Worm (Caenorhabditis elegans) whole organism, mixed stage, embryonic: ENCODE measurements around the gene msp-63.

Experiments
- ceh-43 ChIP-seq: fragments of 200-800 bp; sonication (Bioruptor generic); optimal IDR thresholded peaks from 2 replicates; lab custom pipeline; 2018; ENCODE audit warnings: mild to moderate bottlenecking, missing genetic modification characterization, moderate library complexity, missing compliant biosample characterization
- ces-1 ChIP-seq: fragments of 150-350 bp; optimal IDR thresholded peaks from 2 replicates; lab custom pipeline; 2014; ENCODE audit warnings: missing biosample characterization, missing genetic modification reagents, missing genetic modification characterization
- elt-1 ChIP-seq: sonication (generic microtip); optimal IDR thresholded peaks from 2 replicates; lab custom pipeline; 2017; ENCODE audit warnings: missing genetic modification characterization, mild to moderate bottlenecking, missing compliant biosample characterization, antibody characterized with exemption, moderate library complexity, borderline replicate concordance; ENCODE audit not compliant: insufficient read depth
- elt-3 ChIP-seq: fragments of 150-350 bp; optimal IDR thresholded peaks from 2 replicates; lab custom pipeline; 2014; ENCODE audit warnings: missing biosample characterization, missing genetic modification characterization
- flh-1 ChIP-seq: fragments of 200-800 bp; sonication (Bioruptor generic); optimal IDR thresholded peaks from 2 replicates; lab custom pipeline; 2018; ENCODE audit warnings: mild to moderate bottlenecking, missing genetic modification characterization, moderate library complexity, missing compliant biosample characterization
- mab-5 ChIP-seq: fragments of 150-350 bp; optimal IDR thresholded peaks from 2 replicates; lab custom pipeline; 2014; ENCODE audit warnings: missing biosample characterization, missing genetic modification characterization
- nhr-76 ChIP-seq: sonication (generic microtip); optimal IDR thresholded peaks from 2 replicates; lab custom pipeline; 2017; ENCODE audit warnings: missing biosample characterization, missing genetic modification characterization
- pha-4 ChIP-seq: fragments of 150-350 bp; optimal IDR thresholded peaks from 2 replicates; lab custom pipeline; 2018; ENCODE audit warnings: missing biosample characterization, missing genetic modification reagents, missing genetic modification characterization
- snpc-4 ChIP-seq: fragments of 150-350 bp; optimal IDR thresholded peaks from 2 replicates; lab custom pipeline; 2014; ENCODE audit warnings: missing biosample characterization, missing genetic modification characterization
- sptf-1 ChIP-seq: sonication (generic microtip); optimal IDR thresholded peaks from 2 replicates; lab custom pipeline; 2017; ENCODE audit warnings: mild to moderate bottlenecking, missing genetic modification characterization, moderate library complexity, missing compliant biosample characterization
- unc-120 ChIP-seq: sonication (generic microtip); optimal IDR thresholded peaks from 2 replicates; lab custom pipeline; 2017; ENCODE audit warnings: missing genetic modification characterization, missing compliant biosample characterization; ENCODE audit not compliant: poor library complexity, severe bottlenecking
- unc-39 ChIP-seq: fragments of 150-350 bp; optimal IDR thresholded peaks from 2 replicates; lab custom pipeline; 2014; ENCODE audit warnings: missing biosample characterization, missing genetic modification characterization
- unc-62 ChIP-seq: fragments of 150-350 bp; optimal IDR thresholded peaks from 2 replicates; lab custom pipeline; 2014; ENCODE audit warnings: missing biosample characterization, missing genetic modification reagents, missing genetic modification characterization
- zip-8 ChIP-seq: fragments of 150-350 bp; optimal IDR thresholded peaks from 2 replicates; lab custom pipeline; 2014; ENCODE audit warnings: missing biosample characterization, missing genetic modification characterization

- peak; percentile 85 for TF ChIP-seq sptf-1 (tag; lab: Kevin White, UChicago)
- no peak for TF ChIP-seq pha-4
- TF ChIP-seq zip-8 (tag; lab: Kevin White, UChicago) = peak; percentile 10
- no peak for TF ChIP-seq elt-1 (tag; lab: Kevin White, UChicago)
- no peak for TF ChIP-seq flh-1 (GFP tag; lab: Kevin White, UChicago)
- TF ChIP-seq elt-3 (tag; lab: Kevin White, UChicago) = no peak
- TF ChIP-seq snpc-4 (tag; lab: Kevin White, UChicago) = no peak
- TF ChIP-seq mab-5 (tag; lab: Kevin White, UChicago) = no peak
- TF ChIP-seq ces-1 (GFP tag; lab: Kevin White, UChicago) = peak; percentile 36
- peak; percentile 9 for TF ChIP-seq ceh-43
- no peak for TF ChIP-seq unc-62 (GFP tag; lab: Kevin White, UChicago)
- no peak for TF ChIP-seq unc-39 (tag; lab: Kevin White, UChicago)
- TF ChIP-seq nhr-76 (tag; lab: Kevin White, UChicago) = no peak
- TF ChIP-seq unc-120 (tag; lab: Kevin White, UChicago) = peak; percentile 56
Observed at ce11 chrII:5772547-5773142, 24.6 kb downstream of the msp-63 start.
